Worm (Caenorhabditis elegans) whole organism, L3 larva: Measurements from ENCODE around the gene lact-5.

Experiments
- R02D3.7 ChIP-seq: fragments of 150-350 bp; optimal IDR thresholded peaks from 2 replicates; lab custom pipeline; 2014; ENCODE audit warnings: missing biosample characterization, missing genetic modification characterization
- ama-1 ChIP-seq: fragments of 150-350 bp; optimal IDR thresholded peaks from 2 replicates; lab custom pipeline; 2018
- fos-1 ChIP-seq: fragments of 150-350 bp; optimal IDR thresholded peaks from 2 replicates; lab custom pipeline; 2014; ENCODE audit warnings: missing biosample characterization, missing genetic modification characterization
- jun-1 ChIP-seq: fragments of 150-350 bp; optimal IDR thresholded peaks from 2 replicates; lab custom pipeline; 2014; ENCODE audit warnings: missing biosample characterization, missing genetic modification reagents, missing genetic modification characterization
- mdl-1 ChIP-seq: fragments of 150-350 bp; optimal IDR thresholded peaks from 2 replicates; lab custom pipeline; 2014; ENCODE audit warnings: missing biosample characterization, missing genetic modification characterization
- nhr-11 ChIP-seq: fragments of 150-350 bp; optimal IDR thresholded peaks from 2 replicates; lab custom pipeline; 2014; ENCODE audit warnings: missing biosample characterization, missing genetic modification characterization
- nhr-237 ChIP-seq: fragments of 150-350 bp; optimal IDR thresholded peaks from 2 replicates; lab custom pipeline; 2014; ENCODE audit warnings: missing biosample characterization, missing genetic modification characterization
- nhr-43 ChIP-seq: sonication (generic microtip); optimal IDR thresholded peaks from 2 replicates; lab custom pipeline; 2016; ENCODE audit warnings: mild to moderate bottlenecking, missing genetic modification characterization, missing compliant biosample characterization; ENCODE audit not compliant: poor library complexity, severe bottlenecking
- nhr-77 ChIP-seq: fragments of 150-350 bp; optimal IDR thresholded peaks from 2 replicates; lab custom pipeline; 2014; ENCODE audit warnings: missing biosample characterization, missing genetic modification characterization
- zag-1 ChIP-seq: fragments of 150-350 bp; optimal IDR thresholded peaks from 2 replicates; lab custom pipeline; 2014; ENCODE audit warnings: missing biosample characterization, missing genetic modification characterization
- ztf-11 ChIP-seq: fragments of 150-350 bp; optimal IDR thresholded peaks from 2 replicates; lab custom pipeline; 2014; ENCODE audit warnings: missing biosample characterization, missing genetic modification characterization

DNA sequence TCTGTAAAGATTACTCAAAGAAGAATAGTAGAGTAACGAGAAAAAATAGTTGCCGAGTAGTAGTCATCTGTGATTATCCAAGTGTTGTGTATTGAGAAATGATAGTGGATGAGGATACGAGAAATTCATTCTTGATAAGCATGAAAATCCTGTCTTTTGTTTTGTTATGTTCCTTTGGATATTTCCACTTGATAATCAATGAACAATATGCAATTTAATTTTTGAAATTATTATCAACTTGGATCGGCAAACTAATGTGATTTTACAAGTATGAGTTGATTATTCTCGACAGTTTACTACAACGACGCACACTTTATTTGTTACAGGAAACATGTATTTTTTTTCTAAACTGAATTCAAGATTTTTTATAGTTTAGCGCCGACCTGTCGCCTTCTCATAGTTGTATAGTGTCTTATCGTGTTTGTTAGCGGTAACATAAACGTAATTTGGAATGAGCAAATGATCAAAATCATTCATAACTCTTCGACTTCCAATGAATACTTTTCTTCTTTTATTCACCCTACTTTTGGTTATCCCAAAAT lies 47.6 kb downstream of the lact-5 start, which contains the start of the genes F26G1.9 and F26G1.10:
- TF ChIP-seq ama-1 (lab: Kevin White, UChicago) (no peak), nhr-43 (tag; lab: Kevin White, UChicago) (no peak), ztf-11 (tag; lab: Kevin White, UChicago) (no peak), mdl-1 (tag; lab: Kevin White, UChicago) (no peak), fos-1 (tag; lab: Kevin White, UChicago) (no peak), nhr-11 (tag; lab: Kevin White, UChicago) (no peak), R02D3.7 (tag; lab: Kevin White, UChicago) (no peak), nhr-77 (no peak), nhr-237 (tag; lab: Kevin White, UChicago) (no peak), zag-1 (tag; lab: Kevin White, UChicago) (no peak), jun-1 (no peak)
